Fruit fly (Drosophila melanogaster) whole organism, embryonic: ENCODE results near the gene OS9.

Source experiments
- B-H1 ChIP-seq: fragments of 200-800 bp; sonication (Bioruptor generic); IDR thresholded peaks from 3 replicates; pipeline ENCODE4 v1.3.6; 2022; ENCODE audit warnings: missing biosample characterization, missing genetic modification characterization
- CG10147 ChIP-seq: fragments of 200-800 bp; sonication (Bioruptor generic); optimal IDR thresholded peaks from 2 replicates; lab custom pipeline; 2019; ENCODE audit warnings: missing biosample characterization, mild to moderate bottlenecking, missing genetic modification characterization, moderate library complexity
- CG10321 ChIP-seq: fragments of 200-800 bp; sonication (Bioruptor generic); IDR thresholded peaks from 2 replicates; pipeline ENCODE4 v1.3.6; 2022; ENCODE audit warnings: missing biosample characterization, missing genetic modification characterization
- CG10431 ChIP-seq: fragments of 200-800 bp; sonication (Bioruptor generic); optimal IDR thresholded peaks from 3 replicates; lab custom pipeline; 2018; ENCODE audit warnings: missing biosample characterization, mild to moderate bottlenecking, missing genetic modification characterization
- CG11456 ChIP-seq: fragments of 200-800 bp; sonication (Bioruptor generic); IDR thresholded peaks from 3 replicates; pipeline ENCODE4 v1.3.6; 2022; ENCODE audit warnings: missing biosample characterization, missing genetic modification characterization
- CG11723 ChIP-seq: fragments of 200-800 bp; sonication (Bioruptor generic); optimal IDR thresholded peaks from 2 replicates; lab custom pipeline; 2017; ENCODE audit warnings: missing biosample characterization, mild to moderate bottlenecking, missing genetic modification characterization
- CG12071 ChIP-seq: fragments of 200-800 bp; sonication (Bioruptor generic); optimal IDR thresholded peaks from 3 replicates; lab custom pipeline; 2018; ENCODE audit warnings: missing biosample characterization, mild to moderate bottlenecking, missing genetic modification characterization
- CG12104 ChIP-seq: fragments of 200-800 bp; sonication (Bioruptor generic); optimal IDR thresholded peaks from 3 replicates; lab custom pipeline; 2016; ENCODE audit warnings: missing biosample characterization, missing genetic modification characterization
- CG12744 ChIP-seq: fragments of 200-800 bp; sonication (Bioruptor generic); optimal IDR thresholded peaks from 2 replicates; lab custom pipeline; 2016; ENCODE audit warnings: missing biosample characterization, missing genetic modification characterization
- CG14441 ChIP-seq: fragments of 200-800 bp; sonication (Bioruptor generic); IDR thresholded peaks from 2 replicates; pipeline ENCODE4 v1.3.6; 2022; ENCODE audit warnings: missing biosample characterization, missing genetic modification characterization
- CG17359 ChIP-seq: fragments of 200-800 bp; sonication (Bioruptor generic); optimal IDR thresholded peaks from 3 replicates; lab custom pipeline; 2018; ENCODE audit warnings: missing biosample characterization, mild to moderate bottlenecking, missing genetic modification characterization, moderate library complexity
- CG17912 ChIP-seq: fragments of 200-800 bp; sonication (Bioruptor generic); optimal IDR thresholded peaks from 2 replicates; lab custom pipeline; 2018; ENCODE audit warnings: missing biosample characterization, mild to moderate bottlenecking, missing genetic modification characterization
- CG1832 ChIP-seq: fragments of 200-800 bp; sonication (Bioruptor generic); optimal IDR thresholded peaks from 2 replicates; lab custom pipeline; 2017; ENCODE audit warnings: missing biosample characterization, mild to moderate bottlenecking, missing genetic modification characterization, inconsistent platforms
- CG2202 ChIP-seq: fragments of 200-800 bp; sonication (Bioruptor generic); optimal IDR thresholded peaks from 2 replicates; lab custom pipeline; 2018; ENCODE audit warnings: missing biosample characterization, mild to moderate bottlenecking, missing genetic modification characterization
- CG32532 ChIP-seq: fragments of 200-800 bp; sonication (Bioruptor generic); IDR thresholded peaks from 2 replicates; pipeline ENCODE4 v1.3.6; 2022; ENCODE audit warnings: missing biosample characterization, missing genetic modification characterization
- CG3407 ChIP-seq: fragments of 200-800 bp; sonication (Bioruptor generic); optimal IDR thresholded peaks from 2 replicates; lab custom pipeline; 2018; ENCODE audit warnings: missing biosample characterization, mild to moderate bottlenecking, missing genetic modification characterization
- CG4424 ChIP-seq: fragments of 200-800 bp; sonication (Bioruptor generic); optimal IDR thresholded peaks from 3 replicates; lab custom pipeline; 2016; ENCODE audit warnings: missing biosample characterization, missing genetic modification characterization
- CG6689 ChIP-seq: fragments of 200-800 bp; sonication (Bioruptor generic); IDR thresholded peaks from 2 replicates; pipeline ENCODE4 v1.3.6; 2022; ENCODE audit warnings: missing biosample characterization, missing genetic modification characterization
- CG6813 ChIP-seq: fragments of 200-800 bp; sonication (Bioruptor generic); optimal IDR thresholded peaks from 2 replicates; lab custom pipeline; 2017; ENCODE audit warnings: missing biosample characterization, missing genetic modification characterization, mild to moderate bottlenecking, moderate library complexity, missing genetic modification reagents
- CG8359 ChIP-seq: fragments of 200-800 bp; sonication (Bioruptor generic); optimal IDR thresholded peaks from 2 replicates; lab custom pipeline; 2017; ENCODE audit warnings: missing biosample characterization, mild to moderate bottlenecking, missing genetic modification characterization, borderline replicate concordance
- CG8924 ChIP-seq: fragments of 200-800 bp; optimal IDR thresholded peaks from 3 replicates; lab custom pipeline; 2019; ENCODE audit warnings: missing biosample characterization, mild to moderate bottlenecking, missing genetic modification characterization, moderate library complexity
- CG9215 ChIP-seq: fragments of 200-800 bp; sonication (Bioruptor generic); IDR thresholded peaks from 2 replicates; pipeline ENCODE4 v1.3.6; 2022; ENCODE audit warnings: missing biosample characterization, missing genetic modification characterization
- Eip74EF ChIP-seq, 2 experiments: fragments of 200-800 bp in 1 of 2; fragments of >200 bp in 1 of 2; sonication (Bioruptor generic) in 1 of 2; optimal IDR thresholded peaks; 2 replicates each; lab custom pipeline; 2017 to 2019; ENCODE audit warnings: missing biosample characterization in 2 of 2, missing genetic modification characterization in 2 of 2, mild to moderate bottlenecking in 1 of 2, moderate library complexity in 1 of 2
- Gug ChIP-seq: fragments of 200-800 bp; sonication (Bioruptor generic); IDR thresholded peaks from 4 replicates; pipeline ENCODE4 v1.3.6; 2022; ENCODE audit warnings: missing biosample characterization, missing genetic modification characterization
- Hmx ChIP-seq: fragments of 200-800 bp; sonication (Bioruptor generic); optimal IDR thresholded peaks from 2 replicates; lab custom pipeline; 2016; ENCODE audit warnings: missing biosample characterization, missing genetic modification characterization
- MESR4 ChIP-seq: fragments of 200-800 bp; sonication (Bioruptor generic); optimal IDR thresholded peaks from 2 replicates; lab custom pipeline; 2018; ENCODE audit warnings: missing biosample characterization, mild to moderate bottlenecking, missing genetic modification characterization, moderate library complexity
- Mad ChIP-seq: fragments of 200-800 bp; sonication (Bioruptor generic); optimal IDR thresholded peaks from 2 replicates; lab custom pipeline; 2016; ENCODE audit warnings: missing biosample characterization, missing genetic modification characterization
- Nf-YC ChIP-seq: fragments of 200-800 bp; optimal IDR thresholded peaks from 3 replicates; lab custom pipeline; 2019; ENCODE audit warnings: missing biosample characterization, mild to moderate bottlenecking, missing genetic modification characterization, moderate library complexity
- Spps ChIP-seq: fragments of 200-800 bp; sonication (Bioruptor generic); optimal IDR thresholded peaks from 2 replicates; lab custom pipeline; 2018; ENCODE audit warnings: missing biosample characterization, mild to moderate bottlenecking, missing genetic modification characterization
- Ssrp ChIP-seq: fragments of 200-800 bp; sonication (Bioruptor generic); optimal IDR thresholded peaks from 2 replicates; lab custom pipeline; 2018; ENCODE audit warnings: missing biosample characterization, mild to moderate bottlenecking, missing genetic modification characterization, moderate library complexity
- Stat92E ChIP-seq, 3 experiments: fragments of >200 bp in 2 of 3; fragments of 200-800 bp in 1 of 3; sonication (Bioruptor generic) in 1 of 3; optimal IDR thresholded peaks; 2 replicates each; lab custom pipeline; 2017 to 2019; ENCODE audit warnings: missing biosample characterization in 3 of 3, missing genetic modification characterization in 3 of 3, mild to moderate bottlenecking in 1 of 3, moderate library complexity in 1 of 3
- TFAM ChIP-seq: fragments of 200-800 bp; sonication (Bioruptor generic); optimal IDR thresholded peaks from 2 replicates; lab custom pipeline; 2017; ENCODE audit warnings: missing biosample characterization, missing genetic modification characterization, inconsistent platforms
- abd-A ChIP-seq: fragments of 200-800 bp; sonication (Bioruptor generic); optimal IDR thresholded peaks from 3 replicates; lab custom pipeline; 2019; ENCODE audit warnings: missing biosample characterization, mild to moderate bottlenecking, missing genetic modification characterization, moderate library complexity
- al ChIP-seq: fragments of 200-800 bp; sonication (Bioruptor generic); IDR thresholded peaks from 2 replicates; pipeline ENCODE4 v1.3.6; 2022; ENCODE audit warnings: missing biosample characterization, missing genetic modification characterization
- cg ChIP-seq: fragments of 200-800 bp; sonication (Bioruptor generic); optimal IDR thresholded peaks from 3 replicates; lab custom pipeline; 2019; ENCODE audit warnings: missing biosample characterization, mild to moderate bottlenecking, missing genetic modification characterization, moderate library complexity
- chif ChIP-seq, 2 experiments: fragments of 200-800 bp; sonication (Bioruptor generic); optimal IDR thresholded peaks; 3 replicates each; lab custom pipeline; 2016; ENCODE audit warnings: missing biosample characterization in 2 of 2, missing genetic modification characterization in 2 of 2
- crc ChIP-seq: fragments of 200-800 bp; sonication (Bioruptor generic); optimal IDR thresholded peaks from 2 replicates; lab custom pipeline; 2016; ENCODE audit warnings: missing biosample characterization, missing genetic modification characterization
- danr ChIP-seq: fragments of 200-800 bp; sonication (Bioruptor generic); IDR thresholded peaks from 2 replicates; pipeline ENCODE4 v1.3.6; 2022; ENCODE audit warnings: missing biosample characterization, missing genetic modification characterization
- fd3F ChIP-seq: fragments of 200-800 bp; sonication (Bioruptor generic); optimal IDR thresholded peaks from 2 replicates; lab custom pipeline; 2018; ENCODE audit warnings: missing biosample characterization, mild to moderate bottlenecking, missing genetic modification characterization, moderate library complexity
- gem ChIP-seq: fragments of 200-800 bp; sonication (Bioruptor generic); optimal IDR thresholded peaks from 2 replicates; lab custom pipeline; 2019; ENCODE audit warnings: missing biosample characterization, mild to moderate bottlenecking, missing genetic modification characterization, moderate library complexity
- kni ChIP-seq: fragments of 200-800 bp; sonication (Bioruptor generic); optimal IDR thresholded peaks from 3 replicates; lab custom pipeline; 2017; ENCODE audit warnings: mild to moderate bottlenecking, missing biosample characterization, missing genetic modification reagents, missing genetic modification characterization
- lmd ChIP-seq: fragments of 200-800 bp; sonication (Bioruptor generic); IDR thresholded peaks from 2 replicates; pipeline ENCODE4 v1.3.6; 2022; ENCODE audit warnings: missing biosample characterization, missing genetic modification characterization
- nerfin-1 ChIP-seq: fragments of 200-800 bp; sonication (Bioruptor generic); optimal IDR thresholded peaks from 3 replicates; lab custom pipeline; 2019; ENCODE audit warnings: missing biosample characterization, mild to moderate bottlenecking, missing genetic modification characterization, moderate library complexity
- ro ChIP-seq: fragments of 200-800 bp; sonication (Bioruptor generic); IDR thresholded peaks from 2 replicates; pipeline ENCODE4 v1.3.6; 2022; ENCODE audit warnings: missing biosample characterization, missing genetic modification characterization
- sens ChIP-seq: fragments of 200-800 bp; sonication (Bioruptor generic); peaks from one replicate; lab custom pipeline; 2016; ENCODE audit warnings: missing biosample characterization, missing genetic modification characterization
- seq ChIP-seq: fragments of 200-800 bp; sonication (Bioruptor generic); IDR thresholded peaks from 2 replicates; pipeline ENCODE4 v1.3.6; 2022; ENCODE audit warnings: missing biosample characterization, missing genetic modification characterization
- sim ChIP-seq: fragments of 200-800 bp; sonication (Bioruptor generic); IDR thresholded peaks from 2 replicates; pipeline ENCODE4 v1.3.6; 2022; ENCODE audit warnings: missing biosample characterization, missing genetic modification characterization
- trh ChIP-seq: fragments of 200-800 bp; sonication (Bioruptor generic); optimal IDR thresholded peaks from 2 replicates; lab custom pipeline; 2016; ENCODE audit warnings: missing biosample characterization, missing genetic modification characterization
- zen ChIP-seq: fragments of 200-800 bp; sonication (Bioruptor generic); optimal IDR thresholded peaks from 3 replicates; lab custom pipeline; 2018; ENCODE audit warnings: missing biosample characterization, mild to moderate bottlenecking, missing genetic modification characterization, moderate library complexity

The OS9 gene

DNA sequence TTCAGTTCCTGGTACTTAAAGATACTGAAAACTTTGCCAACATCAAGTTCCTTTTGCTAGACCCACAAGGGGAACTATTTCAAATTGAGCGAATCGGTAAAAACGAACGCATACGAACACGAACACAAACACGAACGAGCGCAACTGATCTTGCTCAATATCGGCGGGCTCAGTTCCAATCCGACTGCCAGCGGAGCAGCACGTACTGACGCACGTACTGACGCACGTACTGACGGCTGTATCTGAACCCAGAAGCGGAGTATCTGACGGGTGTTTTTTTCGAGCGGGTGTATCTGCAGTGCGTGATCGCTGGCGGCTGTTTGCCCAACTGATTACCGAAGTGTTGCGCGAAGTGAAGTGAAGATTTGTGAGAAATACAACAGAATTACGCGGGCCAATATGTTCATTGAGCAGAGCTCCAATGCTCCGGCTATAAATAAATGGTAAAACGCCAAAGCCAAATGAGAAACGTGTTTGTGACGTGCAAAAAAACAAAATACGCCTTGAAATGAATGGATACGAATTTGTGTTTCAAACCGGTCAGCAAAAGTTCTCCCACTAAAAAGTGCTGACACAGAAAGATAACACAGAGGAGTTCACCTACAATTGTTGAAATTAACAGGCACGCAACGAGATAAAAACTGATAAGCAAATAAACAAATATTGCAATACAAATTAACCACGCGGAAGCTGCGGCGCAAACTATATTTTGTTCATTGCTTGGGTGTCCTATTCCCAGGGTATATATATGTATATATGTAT lies 31.0 kb downstream of the OS9 start (continued):
- TF ChIP-seq danr (no peak), CG11723 (GFP tag; lab: Kevin White, UChicago) (no peak), CG17359 (no peak), CG3407 (no peak), Nf-YC (tag; lab: Kevin White, UChicago) (peak; percentile 7), CG11456 (GFP tag; lab: Robert Waterston, UW) (peak; percentile 34; the same call in 1 of the 3 replicates), CG4424 (no peak), CG10147 (no peak), Spps (tag; lab: Kevin White, UChicago) (no peak), lmd (GFP tag; lab: Robert Waterston, UW) (no peak), MESR4 (GFP tag; lab: Kevin White, UChicago) (peak; percentile 1), seq (GFP tag; lab: Robert Waterston, UW) (no peak), CG14441 (no peak), kni (GFP tag; lab: Kevin White, UChicago) (peak; percentile 50), Stat92E (GFP tag; optimal IDR thresholded peaks at IDR 0.05; lab: Kevin White, UChicago) (peak in 1 of 3 experiments; percentile 39), Ssrp (tag; lab: Kevin White, UChicago) (no peak), CG8359 (GFP tag; lab: Kevin White, UChicago) (no peak), CG12104 (no peak), ro (no peak), gem (tag; lab: Kevin White, UChicago) (no peak), Eip74EF (GFP tag; optimal IDR thresholded peaks at IDR 0.05; lab: Kevin White, UChicago) (peak in 1 of 2 experiments; percentile 37), trh (no peak), crc (no peak), B-H1 (GFP tag; lab: Robert Waterston, UW) (no peak), Gug (no peak; the same call in 3 of the 4 replicates), sens (GFP tag; lab: Kevin White, UChicago) (peak; percentile 85), nerfin-1 (no peak), CG32532 (GFP tag; lab: Robert Waterston, UW) (peak; percentile 17; the same call in 1 of the 2 replicates), al (GFP tag; lab: Robert Waterston, UW) (no peak), sim (GFP tag; lab: Robert Waterston, UW) (0 out of 2 replicates have a peak, but pooled peaks have one; percentile 48), CG2202 (tag; lab: Kevin White, UChicago) (no peak), CG12071 (peak; percentile 30), CG6689 (GFP tag; lab: Robert Waterston, UW) (no peak), cg (peak; percentile 45), CG8924 (peak; percentile 34), abd-A (peak; percentile 9), TFAM (GFP tag; lab: Kevin White, UChicago) (no peak), CG9215 (GFP tag; lab: Robert Waterston, UW) (no peak), CG17912 (GFP tag; lab: Kevin White, UChicago) (peak; percentile 19), fd3F (GFP tag; lab: Kevin White, UChicago) (no peak), CG10321 (GFP tag; lab: Robert Waterston, UW) (no peak), zen (no peak), Mad (GFP tag; lab: Kevin White, UChicago) (peak; percentile 26), chif (GFP tag; optimal IDR thresholded peaks at IDR 0.05; lab: Kevin White, UChicago) (no peak), CG12744 (GFP tag; lab: Kevin White, UChicago) (no peak), CG6813 (GFP tag; lab: Kevin White, UChicago) (peak; percentile 6), CG10431 (GFP tag; lab: Kevin White, UChicago) (no peak), Hmx (GFP tag; lab: Kevin White, UChicago) (no peak), CG1832 (no peak)
